Worm (Caenorhabditis elegans): ENCODE data around the gene aqp-4.
A peak's percentile ranks its signal among the peaks of the same experiment; 100 is the strongest.

Gene aqp-4

DNA sequence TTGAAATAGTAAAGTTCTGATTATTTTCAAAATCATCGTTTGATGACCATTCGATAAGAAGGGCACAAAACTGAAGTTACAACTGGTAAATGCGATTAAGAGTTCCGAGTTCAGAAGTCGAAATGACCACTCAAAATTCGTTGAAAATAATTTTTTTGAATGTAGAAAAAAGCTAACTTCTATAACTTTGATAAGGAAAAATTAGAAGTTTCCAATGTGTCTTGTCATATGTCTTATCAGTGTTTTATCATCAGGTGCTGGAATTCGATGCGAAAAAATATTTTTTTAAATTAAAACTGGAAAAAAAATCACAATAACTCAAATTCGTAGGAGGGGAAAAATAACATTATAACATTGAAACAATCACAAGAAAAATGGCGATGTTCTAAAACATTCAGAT is 11.6 kb upstream of the aqp-4 start (continued):
- TF ChIP-seq sdz-12 (GFP tag; optimal IDR thresholded peaks at IDR 0.05), result no peak
- no peak for TF ChIP-seq arid-1 (GFP tag; conservative IDR thresholded peaks at IDR 0.05)
- no peak for TF ChIP-seq vab-7 (GFP tag; IDR thresholded peaks at IDR 0.05)
- no peak for TF ChIP-seq rbr-2 (tag; optimal IDR thresholded peaks at IDR 0.05)
- TF ChIP-seq unc-62 (GFP tag; optimal IDR thresholded peaks at IDR 0.05 in 1 of 2), result no peak
- TF ChIP-seq unc-62 (tag; optimal IDR thresholded peaks at IDR 0.05), result no peak
- peak; percentile 38 for TF ChIP-seq aha-1 (tag)
- no peak for TF ChIP-seq mes-2 (tag; optimal IDR thresholded peaks at IDR 0.05; ENCODE audit: poor library complexity, severe bottlenecking)
- no peak for TF ChIP-seq lin-1 (GFP tag; IDR thresholded peaks at IDR 0.05)
- no peak for TF ChIP-seq pha-4 (GFP tag; IDR thresholded peaks at IDR 0.05)
- TF ChIP-seq pha-4 (tag; optimal IDR thresholded peaks at IDR 0.05), result no peak
- TF ChIP-seq dmd-6 (GFP tag; IDR thresholded peaks at IDR 0.05), result peak; percentile 30; the same call in 1 of the 2 replicates
- TF ChIP-seq daf-8 (GFP tag; IDR thresholded peaks at IDR 0.05), result no peak
- TF ChIP-seq nhr-102 (tag; optimal IDR thresholded peaks at IDR 0.05), result no peak
- no peak for TF ChIP-seq nhr-25 (tag; optimal IDR thresholded peaks at IDR 0.05; ENCODE audit: borderline replicate concordance, insufficient read depth)
- no peak for TF ChIP-seq cey-2 (tag; optimal IDR thresholded peaks at IDR 0.05; ENCODE audit: borderline replicate concordance, insufficient read depth)
- TF ChIP-seq ceh-32 (tag; optimal IDR thresholded peaks at IDR 0.05; ENCODE audit: poor library complexity), result no peak
- no peak for TF ChIP-seq nhr-10 (tag; optimal IDR thresholded peaks at IDR 0.05)

DNA sequence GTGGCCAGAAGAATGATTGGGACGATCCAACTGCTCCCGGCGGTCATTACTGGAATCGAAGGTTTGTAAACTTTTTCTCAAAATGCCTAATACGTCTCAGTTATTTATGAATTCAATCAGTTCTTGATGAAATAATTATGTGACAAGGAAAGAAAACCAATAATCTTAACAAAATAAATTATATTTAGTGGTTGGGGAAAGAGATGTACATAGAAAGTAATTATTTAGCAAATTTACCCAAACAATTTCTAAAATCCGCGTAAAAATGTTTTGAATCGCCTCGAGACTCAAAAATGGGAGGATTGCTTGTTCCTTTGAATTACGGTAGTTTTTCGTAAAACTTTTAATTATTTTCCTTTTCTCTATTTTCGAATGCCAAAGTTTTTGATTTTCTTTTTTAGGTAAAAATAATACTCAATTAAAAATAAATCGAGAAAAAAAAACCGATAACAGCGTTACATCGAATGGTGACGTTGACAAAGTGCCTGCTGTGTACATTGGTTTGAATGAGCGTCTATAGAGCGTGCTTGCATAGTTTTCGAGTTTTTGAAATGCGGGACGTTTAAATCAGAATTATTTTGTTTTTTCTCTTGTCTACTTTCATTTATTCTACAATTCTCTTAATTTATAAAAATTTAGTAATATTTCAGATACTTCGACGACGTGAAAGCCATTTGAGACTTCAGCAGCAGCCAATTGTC is 7.7 kb upstream of the aqp-4 start, which contains the start of the genes aagr-3 and drap-1:
Gene aagr-3, minus strand, starts transcription at position 51 of the 701 bp plus-strand sequence.
Gene drap-1, plus strand, starts transcription at position 645 of the 701 bp plus-strand sequence.
- TF ChIP-seq hlh-11 (tag; optimal IDR thresholded peaks at IDR 0.05) (peak; percentile 62), ctbp-1 (GFP tag; IDR thresholded peaks at IDR 0.05) (0 out of 2 replicates have a peak, but pooled peaks have one; percentile 34), lin-29 (GFP tag; IDR thresholded peaks at IDR 0.05) (no peak), pqm-1 (tag; optimal IDR thresholded peaks at IDR 0.05) (peak; percentile 27), hmg-1.1 (GFP tag; IDR thresholded peaks at IDR 0.05) (peak; percentile 39; the same call in 1 of the 2 replicates), mes-2 (tag; optimal IDR thresholded peaks at IDR 0.05; ENCODE audit: poor library complexity, severe bottlenecking) (peak; percentile 67), tra-1 (GFP tag; IDR thresholded peaks at IDR 0.05) (no peak), aha-1 (tag) (peak; percentile 78), lin-13 (GFP tag; optimal IDR thresholded peaks at IDR 0.05) (peak; percentile 43), nhr-102 (tag; optimal IDR thresholded peaks at IDR 0.05) (peak; percentile 10), nhr-77 (tag; optimal IDR thresholded peaks at IDR 0.05) (peak; percentile 66), lsy-2 (tag; optimal IDR thresholded peaks at IDR 0.05) (peak in 1 of 2 experiments; percentile 89), hlh-30 (tag; optimal IDR thresholded peaks at IDR 0.05; ENCODE audit: insufficient read depth) (peak; percentile 74), daf-16 (GFP tag; optimal IDR thresholded peaks at IDR 0.05) (no peak), daf-16 (tag; optimal IDR thresholded peaks at IDR 0.05) (peak; percentile 82), dve-1 (tag; optimal IDR thresholded peaks at IDR 0.05; ENCODE audit: insufficient read depth) (peak; percentile 65), lin-38 (GFP tag; IDR thresholded peaks at IDR 0.05) (peak; percentile 78), ama-1 (optimal IDR thresholded peaks at IDR 0.05) (no peak), saeg-2 (GFP tag; IDR thresholded peaks at IDR 0.05) (no peak), T20F7.1 (GFP tag; optimal IDR thresholded peaks at IDR 0.05) (peak; percentile 63), vab-7 (GFP tag; IDR thresholded peaks at IDR 0.05) (no peak), R02D3.7 (tag; optimal IDR thresholded peaks at IDR 0.05) (no peak), snpc-4 (tag; optimal IDR thresholded peaks at IDR 0.05) (no peak), fkh-10 (GFP tag; optimal IDR thresholded peaks at IDR 0.05) (peak; percentile 4), pha-4 (GFP tag; IDR thresholded peaks at IDR 0.05) (no peak), pha-4 (tag; optimal IDR thresholded peaks at IDR 0.05) (peak; percentile 67), nhr-28 (tag; optimal IDR thresholded peaks at IDR 0.05) (peak; percentile 57), Y48G9A.11 (GFP tag; IDR thresholded peaks at IDR 0.05) (no peak), Y75B8A.6 (GFP tag; IDR thresholded peaks at IDR 0.05) (no peak), dmd-6 (GFP tag; IDR thresholded peaks at IDR 0.05) (peak; percentile 40; the same call in 1 of the 2 replicates), dpl-1 (GFP tag; optimal IDR thresholded peaks at IDR 0.05) (peak; percentile 70), hif-1 (tag; optimal IDR thresholded peaks at IDR 0.05) (peak in 1 of 2 experiments; percentile 40), rbr-2 (tag; optimal IDR thresholded peaks at IDR 0.05) (peak; percentile 34), mep-1 (tag; optimal IDR thresholded peaks at IDR 0.05) (peak; percentile 77), mxl-2 (GFP tag; conservative IDR thresholded peaks at IDR 0.05) (no peak), nhr-6 (tag; optimal IDR thresholded peaks at IDR 0.05) (peak; percentile 84), mdl-1 (tag; optimal IDR thresholded peaks at IDR 0.05) (peak in 1 of 2 experiments; percentile 33)

Measured in whole organism, L4 larva.